Worm (Caenorhabditis elegans): ENCODE results near the gene T16G12.1.

- no peak for TF ChIP-seq nfya-1 (tag; optimal IDR thresholded peaks at IDR 0.05; ENCODE audit: borderline replicate concordance, insufficient read depth)
- no peak for TF ChIP-seq athp-1 (tag; optimal IDR thresholded peaks at IDR 0.05)
- TF ChIP-seq ceh-79 (tag; optimal IDR thresholded peaks at IDR 0.05): no peak
- no peak for TF ChIP-seq Y79H2A.3 (GFP tag; conservative IDR thresholded peaks at IDR 0.05)
- TF ChIP-seq ztf-6 (GFP tag; IDR thresholded peaks at IDR 0.05): no peak
- TF ChIP-seq nhr-27 (tag; optimal IDR thresholded peaks at IDR 0.05): no peak
- TF ChIP-seq hlh-12 (tag; optimal IDR thresholded peaks at IDR 0.05): no peak
- TF ChIP-seq T26A5.8 (tag; optimal IDR thresholded peaks at IDR 0.05): no peak
- no peak for TF ChIP-seq lin-35 (GFP tag; optimal IDR thresholded peaks at IDR 0.05)
- no peak for TF ChIP-seq pha-4 (tag; optimal IDR thresholded peaks at IDR 0.05)
These were observed 50.4 kb downstream of the T16G12.1 start, which contains the start of gene C05B5.17 for ce11 chrIII:9999235-9999634.

All from whole organism, young adult.